Fruit fly (Drosophila melanogaster) whole organism, adult: Measurements from ENCODE around the gene Cln7.

Experiments
- CG33017 ChIP-seq: fragments of 200-800 bp; sonication (Bioruptor generic); optimal IDR thresholded peaks from 2 replicates; lab custom pipeline; 2018; ENCODE audit warnings: missing biosample characterization, mild to moderate bottlenecking, missing genetic modification characterization, moderate library complexity
- CG7101 ChIP-seq: fragments of 200-800 bp; sonication (Bioruptor generic); optimal IDR thresholded peaks from 2 replicates; lab custom pipeline; 2018; ENCODE audit warnings: missing biosample characterization, mild to moderate bottlenecking, missing genetic modification characterization, moderate library complexity
- Crg-1 ChIP-seq: fragments of 200-800 bp; sonication (Bioruptor generic); optimal IDR thresholded peaks from 2 replicates; lab custom pipeline; 2016; ENCODE audit warnings: missing biosample characterization, missing genetic modification characterization
- Hr96 ChIP-seq: fragments of 200-800 bp; sonication (Bioruptor generic); optimal IDR thresholded peaks from 2 replicates; lab custom pipeline; 2016; ENCODE audit warnings: missing biosample characterization, missing genetic modification characterization
- cic ChIP-seq: fragments of 200-800 bp; sonication (Bioruptor generic); optimal IDR thresholded peaks from 2 replicates; lab custom pipeline; 2017; ENCODE audit warnings: missing biosample characterization, mild to moderate bottlenecking, missing genetic modification characterization, moderate library complexity
- kay ChIP-seq: fragments of 200-800 bp; sonication (Bioruptor generic); peaks from one replicate; lab custom pipeline; 2016; ENCODE audit warnings: missing biosample characterization, missing genetic modification characterization, borderline replicate concordance

DNA sequence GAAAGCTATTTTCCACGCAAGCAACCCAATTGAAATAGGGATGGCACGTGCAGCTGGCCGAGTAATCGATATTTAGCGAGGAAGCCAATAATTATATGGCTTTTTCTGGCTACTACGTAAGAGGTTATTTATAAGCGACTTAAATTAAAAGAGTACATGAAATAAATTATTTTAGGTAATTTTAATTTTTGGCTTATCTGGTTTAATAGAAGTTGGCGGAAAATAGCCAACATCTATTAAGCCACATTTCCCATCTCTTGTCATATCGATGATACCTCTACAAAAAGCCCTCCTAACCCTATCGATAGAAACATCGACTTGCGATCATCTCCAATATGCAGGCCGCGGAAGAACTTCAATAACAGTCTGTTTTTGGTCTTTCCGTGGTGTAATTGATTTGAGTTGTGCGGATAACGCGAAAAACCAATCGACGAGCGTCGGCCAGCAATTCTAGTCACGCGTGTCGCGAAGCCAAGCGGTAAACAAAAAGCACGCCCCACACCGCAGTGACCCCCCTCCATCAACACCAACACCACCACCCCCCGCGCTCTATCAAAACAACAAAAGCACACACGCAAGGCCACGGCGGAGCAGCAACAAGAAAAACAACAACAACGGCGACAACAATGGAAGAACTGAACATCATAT, 3.1 kb upstream of the Cln7 start, which contains the start of the genes Srp19 and qm:
- TF ChIP-seq cic = no peak
- TF ChIP-seq Hr96 (GFP tag; lab: Kevin White, UChicago) = no peak
- TF ChIP-seq CG33017 (tag; lab: Kevin White, UChicago) = peak; percentile 26
- TF ChIP-seq kay (GFP tag; lab: Kevin White, UChicago) = no peak
- no peak for TF ChIP-seq Crg-1 (GFP tag; lab: Kevin White, UChicago)
- TF ChIP-seq CG7101 (tag; lab: Kevin White, UChicago) = peak; percentile 49
